Worm (Caenorhabditis elegans) whole organism, mixed stage, embryonic: ENCODE data around the gene C50B8.6.
A peak's percentile ranks its signal among the peaks of the same experiment; 100 is the strongest.

Experiments used
- M03D4.4 ChIP-seq: sonication (generic microtip); optimal IDR thresholded peaks from 2 replicates; lab custom pipeline; 2017; ENCODE audit warnings: mild to moderate bottlenecking, missing genetic modification characterization, missing compliant biosample characterization
- bed-3 ChIP-seq: fragments of 200-800 bp; sonication (Bioruptor generic); optimal IDR thresholded peaks from 3 replicates; lab custom pipeline; 2018; ENCODE audit warnings: mild to moderate bottlenecking, missing genetic modification characterization, moderate library complexity, missing compliant biosample characterization
- blmp-1 ChIP-seq: fragments of 150-350 bp; optimal IDR thresholded peaks from 2 replicates; lab custom pipeline; 2014; ENCODE audit warnings: missing biosample characterization, missing genetic modification characterization
- ceh-39 ChIP-seq: fragments of 150-350 bp; optimal IDR thresholded peaks from 2 replicates; lab custom pipeline; 2014; ENCODE audit warnings: missing biosample characterization, missing genetic modification characterization
- ceh-43 ChIP-seq: fragments of 200-800 bp; sonication (Bioruptor generic); optimal IDR thresholded peaks from 2 replicates; lab custom pipeline; 2018; ENCODE audit warnings: mild to moderate bottlenecking, missing genetic modification characterization, moderate library complexity, missing compliant biosample characterization
- ceh-83 ChIP-seq: fragments of 200-800 bp; sonication (Bioruptor generic); optimal IDR thresholded peaks from 2 replicates; lab custom pipeline; 2018; ENCODE audit warnings: mild to moderate bottlenecking, missing genetic modification characterization, missing compliant biosample characterization
- ces-1 ChIP-seq: fragments of 150-350 bp; optimal IDR thresholded peaks from 2 replicates; lab custom pipeline; 2014; ENCODE audit warnings: missing biosample characterization, missing genetic modification reagents, missing genetic modification characterization
- cnd-1 ChIP-seq: fragments of 200-800 bp; sonication (Bioruptor generic); optimal IDR thresholded peaks from 2 replicates; lab custom pipeline; 2018; ENCODE audit warnings: mild to moderate bottlenecking, missing genetic modification characterization, missing compliant biosample characterization
- elt-3 ChIP-seq: fragments of 150-350 bp; optimal IDR thresholded peaks from 2 replicates; lab custom pipeline; 2014; ENCODE audit warnings: missing biosample characterization, missing genetic modification characterization
- flh-1 ChIP-seq: fragments of 200-800 bp; sonication (Bioruptor generic); optimal IDR thresholded peaks from 2 replicates; lab custom pipeline; 2018; ENCODE audit warnings: mild to moderate bottlenecking, missing genetic modification characterization, moderate library complexity, missing compliant biosample characterization
- ham-2 ChIP-seq: fragments of 200-800 bp; sonication (Bioruptor generic); optimal IDR thresholded peaks from 2 replicates; lab custom pipeline; 2018; ENCODE audit warnings: mild to moderate bottlenecking, missing genetic modification characterization, missing compliant biosample characterization
- hlh-1 ChIP-seq: fragments of 150-350 bp; optimal IDR thresholded peaks from 2 replicates; lab custom pipeline; 2014; ENCODE audit warnings: missing biosample characterization, missing genetic modification reagents, missing genetic modification characterization
- lsy-2 ChIP-seq: fragments of 150-350 bp; optimal IDR thresholded peaks from 2 replicates; lab custom pipeline; 2014; ENCODE audit warnings: missing biosample characterization, missing genetic modification characterization
- mab-5 ChIP-seq: fragments of 150-350 bp; optimal IDR thresholded peaks from 2 replicates; lab custom pipeline; 2014; ENCODE audit warnings: missing biosample characterization, missing genetic modification characterization
- mep-1 ChIP-seq: fragments of 150-350 bp; optimal IDR thresholded peaks from 2 replicates; lab custom pipeline; 2017; ENCODE audit warnings: missing biosample characterization, missing genetic modification reagents, missing genetic modification characterization, inconsistent platforms
- mls-2 ChIP-seq: sonication (generic microtip); optimal IDR thresholded peaks from 2 replicates; lab custom pipeline; 2016; ENCODE audit warnings: mild to moderate bottlenecking, missing genetic modification characterization, moderate library complexity, missing compliant biosample characterization
- nhr-12 ChIP-seq: fragments of 150-350 bp; optimal IDR thresholded peaks from 2 replicates; lab custom pipeline; 2014; ENCODE audit warnings: missing biosample characterization, missing genetic modification characterization
- nhr-2 ChIP-seq: fragments of 150-350 bp; optimal IDR thresholded peaks from 2 replicates; lab custom pipeline; 2014; ENCODE audit warnings: missing biosample characterization, missing genetic modification characterization
- nhr-237 ChIP-seq: fragments of 150-350 bp; optimal IDR thresholded peaks from 2 replicates; lab custom pipeline; 2014; ENCODE audit warnings: missing biosample characterization, missing genetic modification characterization
- nhr-76 ChIP-seq: sonication (generic microtip); optimal IDR thresholded peaks from 2 replicates; lab custom pipeline; 2017; ENCODE audit warnings: missing biosample characterization, missing genetic modification characterization
- pha-4 ChIP-seq: fragments of 150-350 bp; optimal IDR thresholded peaks from 2 replicates; lab custom pipeline; 2018; ENCODE audit warnings: missing biosample characterization, missing genetic modification reagents, missing genetic modification characterization
- sem-2 ChIP-seq: fragments of 200-800 bp; sonication (Bioruptor generic); optimal IDR thresholded peaks from 2 replicates; lab custom pipeline; 2018; ENCODE audit warnings: mild to moderate bottlenecking, missing genetic modification characterization, missing compliant biosample characterization
- snpc-4 ChIP-seq: fragments of 150-350 bp; optimal IDR thresholded peaks from 2 replicates; lab custom pipeline; 2014; ENCODE audit warnings: missing biosample characterization, missing genetic modification characterization
- sptf-1 ChIP-seq: sonication (generic microtip); optimal IDR thresholded peaks from 2 replicates; lab custom pipeline; 2017; ENCODE audit warnings: mild to moderate bottlenecking, missing genetic modification characterization, moderate library complexity, missing compliant biosample characterization
- tbx-8 ChIP-seq: fragments of 200-800 bp; sonication (Bioruptor generic); optimal IDR thresholded peaks from 2 replicates; lab custom pipeline; 2018; ENCODE audit warnings: mild to moderate bottlenecking, missing genetic modification characterization, moderate library complexity, missing compliant biosample characterization
- unc-120 ChIP-seq: sonication (generic microtip); optimal IDR thresholded peaks from 2 replicates; lab custom pipeline; 2017; ENCODE audit warnings: missing genetic modification characterization, missing compliant biosample characterization; ENCODE audit not compliant: poor library complexity, severe bottlenecking
- unc-39 ChIP-seq: fragments of 150-350 bp; optimal IDR thresholded peaks from 2 replicates; lab custom pipeline; 2014; ENCODE audit warnings: missing biosample characterization, missing genetic modification characterization
- zip-8 ChIP-seq: fragments of 150-350 bp; optimal IDR thresholded peaks from 2 replicates; lab custom pipeline; 2014; ENCODE audit warnings: missing biosample characterization, missing genetic modification characterization
- ztf-11 ChIP-seq: fragments of 150-350 bp; optimal IDR thresholded peaks from 2 replicates; lab custom pipeline; 2014; ENCODE audit warnings: missing biosample characterization, missing genetic modification characterization

C50B8.6 gene

DNA sequence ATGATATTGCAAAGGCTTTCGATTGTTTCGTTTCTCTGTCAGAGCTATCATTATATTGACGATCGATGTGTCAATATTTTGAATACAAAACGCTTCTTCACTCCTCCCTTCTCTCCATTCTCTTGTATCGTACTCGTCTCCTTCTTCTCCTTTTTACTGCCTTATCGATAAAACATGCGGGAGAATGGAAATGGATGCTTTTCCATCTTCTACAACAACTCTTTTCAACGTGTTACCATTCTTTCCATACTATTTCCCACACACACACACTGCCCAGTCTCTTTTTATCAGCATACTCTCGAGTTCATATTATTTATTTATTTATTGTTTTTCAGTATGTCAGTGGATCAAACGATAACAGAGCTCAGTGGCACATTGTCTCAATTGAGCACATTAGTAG, at the start of gene C50B8.6:
Gene C50B8.6 (plus strand): TSS at position 336 of the 400 bp plus-strand sequence.
- TF ChIP-seq ceh-39 (tag; lab: Kevin White, UChicago) (no peak), mls-2 (tag; lab: Kevin White, UChicago) (no peak), cnd-1 (no peak), ces-1 (GFP tag; lab: Kevin White, UChicago) (no peak), snpc-4 (tag; lab: Kevin White, UChicago) (no peak), nhr-237 (tag; lab: Kevin White, UChicago) (no peak), mep-1 (tag; lab: Kevin White, UChicago) (no peak), ceh-43 (GFP tag; lab: Kevin White, UChicago) (no peak), lsy-2 (tag; lab: Kevin White, UChicago) (no peak), nhr-76 (tag; lab: Kevin White, UChicago) (no peak), ham-2 (GFP tag; lab: Kevin White, UChicago) (no peak), sem-2 (GFP tag; lab: Kevin White, UChicago) (no peak)

DNA sequence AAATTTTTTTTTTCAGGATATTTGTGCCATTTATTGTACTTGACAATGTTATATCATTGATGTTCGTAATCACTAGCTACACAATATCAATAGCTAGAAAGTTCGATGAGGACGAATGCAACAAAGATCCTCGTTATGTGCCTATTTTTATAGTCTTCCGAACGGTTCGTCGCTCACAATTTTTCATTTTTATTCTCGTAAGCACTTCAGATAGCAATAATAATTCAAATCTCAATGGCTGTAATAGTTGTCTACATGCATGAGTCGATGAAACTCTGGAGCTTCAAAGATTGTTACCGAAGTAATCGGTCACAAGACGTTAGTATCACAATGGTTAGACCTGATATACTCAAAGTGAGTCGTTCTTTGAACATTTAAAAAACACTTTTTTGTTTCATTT, 49.6 kb upstream of the C50B8.6 start:
- no peak for TF ChIP-seq tbx-8 (GFP tag; lab: Kevin White, UChicago)
- no peak for TF ChIP-seq ham-2 (GFP tag; lab: Kevin White, UChicago)
- TF ChIP-seq cnd-1 = no peak

DNA sequence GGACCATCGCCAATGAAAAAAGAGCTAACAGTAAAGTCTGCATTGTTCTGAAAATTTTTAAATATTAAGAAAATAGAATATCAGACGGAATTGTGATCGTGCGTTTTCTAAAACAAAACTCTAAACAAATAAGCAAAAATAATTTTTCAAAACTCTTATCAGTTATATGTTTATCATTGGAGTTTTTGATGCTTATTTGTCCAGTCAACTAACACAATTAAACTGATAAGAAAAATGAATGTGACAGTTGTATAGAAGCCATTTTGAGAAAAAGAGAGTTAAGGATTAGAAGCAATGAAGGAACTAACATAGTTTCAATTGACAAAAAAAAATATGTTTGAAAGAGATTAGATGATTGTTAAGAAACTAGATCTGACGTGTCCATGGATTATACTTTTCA, 48.1 kb upstream of the C50B8.6 start, which contains the start of gene ttr-44:
Gene ttr-44 (minus strand): TSS at position 47 of the 400 bp plus-strand sequence.
- no peak for TF ChIP-seq pha-4
- TF ChIP-seq unc-120 (tag; lab: Kevin White, UChicago) = no peak
- TF ChIP-seq ceh-43 (GFP tag; lab: Kevin White, UChicago) = no peak
- TF ChIP-seq elt-3 (tag; lab: Kevin White, UChicago) = no peak
- no peak for TF ChIP-seq nhr-76 (tag; lab: Kevin White, UChicago)
- TF ChIP-seq mab-5 (tag; lab: Kevin White, UChicago) = no peak
- TF ChIP-seq blmp-1 (tag; lab: Kevin White, UChicago) = no peak
- no peak for TF ChIP-seq nhr-12 (tag; lab: Kevin White, UChicago)
- TF ChIP-seq bed-3 = no peak
- TF ChIP-seq unc-39 = no peak
- TF ChIP-seq nhr-237 (tag; lab: Kevin White, UChicago) = no peak
- no peak for TF ChIP-seq M03D4.4 (tag; lab: Kevin White, UChicago)
- TF ChIP-seq cnd-1 = no peak
- TF ChIP-seq zip-8 (tag; lab: Kevin White, UChicago) = no peak
- TF ChIP-seq ceh-83 (GFP tag; lab: Kevin White, UChicago) = no peak
- TF ChIP-seq ham-2 (GFP tag; lab: Kevin White, UChicago) = no peak

ce11 chrV:13532469-13532868, 46.3 kb upstream of the C50B8.6 start:
- TF ChIP-seq ceh-83 (GFP tag; lab: Kevin White, UChicago) (no peak), ham-2 (GFP tag; lab: Kevin White, UChicago) (no peak), mep-1 (tag; lab: Kevin White, UChicago) (no peak), sptf-1 (tag; lab: Kevin White, UChicago) (no peak), nhr-76 (tag; lab: Kevin White, UChicago) (no peak), mls-2 (tag; lab: Kevin White, UChicago) (no peak), hlh-1 (tag; lab: Kevin White, UChicago) (no peak), ceh-39 (tag; lab: Kevin White, UChicago) (no peak), ztf-11 (tag; lab: Kevin White, UChicago) (no peak), flh-1 (no peak)

DNA sequence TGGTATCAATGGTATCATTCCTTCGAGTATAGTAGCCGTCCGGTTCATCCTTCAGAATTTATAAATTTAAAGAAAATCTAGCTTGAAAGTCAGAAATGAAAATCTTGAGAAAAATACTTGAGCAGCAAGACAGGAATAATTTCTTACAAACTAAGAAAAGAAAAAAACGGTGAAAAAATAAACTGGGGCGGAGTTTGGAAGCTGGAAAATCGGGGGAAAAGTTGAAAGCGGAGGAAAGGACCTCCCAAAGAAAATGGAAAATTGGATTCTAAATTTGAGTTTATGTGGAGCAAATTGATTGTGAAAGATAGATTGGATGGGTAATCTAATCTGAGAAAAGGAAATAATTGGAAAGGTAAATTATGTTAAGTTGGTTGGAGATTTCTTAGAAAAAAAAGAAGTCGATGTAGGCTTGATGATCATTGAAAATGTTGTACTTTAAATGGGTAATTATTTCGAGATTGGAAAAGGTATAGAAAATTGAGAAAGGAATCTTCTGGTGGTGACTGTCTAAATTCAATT, 42.7 kb upstream of the C50B8.6 start, which contains the start of gene frpr-5:
Gene frpr-5 (minus strand): TSS at position 51 of the 522 bp plus-strand sequence.
- TF ChIP-seq sptf-1 (tag; lab: Kevin White, UChicago) (no peak), lsy-2 (tag; lab: Kevin White, UChicago) (no peak), ztf-11 (tag; lab: Kevin White, UChicago) (no peak), blmp-1 (tag; lab: Kevin White, UChicago) (no peak), unc-39 (no peak), ces-1 (GFP tag; lab: Kevin White, UChicago) (peak; percentile 57)
- TF ChIP-seq, all 35 proteins: peak for 1

DNA sequence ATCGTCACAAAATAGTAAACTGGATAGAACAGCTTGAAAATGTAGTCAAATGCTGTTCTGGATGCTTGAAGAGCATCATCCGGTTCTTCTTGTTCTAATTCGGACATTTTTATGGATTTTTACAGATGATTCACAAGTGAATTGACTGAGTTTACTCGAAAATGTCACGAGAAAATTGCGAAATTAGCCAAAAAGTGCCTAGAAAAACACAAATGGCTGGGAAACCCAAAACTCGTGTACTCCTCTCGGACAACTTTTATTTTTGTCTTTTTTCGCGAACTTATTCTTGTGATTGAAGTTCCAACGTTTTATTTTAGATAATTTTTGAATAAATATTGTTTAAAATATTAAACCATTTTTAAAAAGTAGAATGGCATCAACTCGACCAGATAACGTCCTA, 27.2 kb upstream of the C50B8.6 start, which contains the start of the genes C56A3.4 and C56A3.5:
Gene C56A3.4 (minus strand): TSS at position 154 of the 400 bp plus-strand sequence.
Gene C56A3.5 (plus strand): TSS at position 367 of the 400 bp plus-strand sequence.
- TF ChIP-seq hlh-1 (tag; lab: Kevin White, UChicago) (no peak), ztf-11 (tag; lab: Kevin White, UChicago) (no peak), mls-2 (tag; lab: Kevin White, UChicago) (no peak), flh-1 (no peak), nhr-2 (tag; lab: Kevin White, UChicago) (no peak), snpc-4 (tag; lab: Kevin White, UChicago) (no peak), ces-1 (GFP tag; lab: Kevin White, UChicago) (peak; percentile 22)
- TF ChIP-seq, all 35 proteins: peak for 1
